Worm (Caenorhabditis elegans) whole organism, L4/young adult: Measurements from ENCODE around the gene Y39A3A.2.

Experiments used
- W03F9.2 ChIP-seq: fragments of 150-350 bp; optimal IDR thresholded peaks from 2 replicates; lab custom pipeline; 2014; ENCODE audit warnings: missing biosample characterization, missing genetic modification characterization
- dao-5 ChIP-seq: sonication (generic microtip); optimal IDR thresholded peaks from 2 replicates; lab custom pipeline; 2016; ENCODE audit warnings: missing genotype, missing genetic modification characterization, moderate library complexity, missing compliant biosample characterization
- him-1 ChIP-seq: sonication (generic microtip); optimal IDR thresholded peaks from 2 replicates; lab custom pipeline; 2016; ENCODE audit warnings: missing genotype, missing genetic modification reagents, missing genetic modification characterization, missing compliant biosample characterization

DNA sequence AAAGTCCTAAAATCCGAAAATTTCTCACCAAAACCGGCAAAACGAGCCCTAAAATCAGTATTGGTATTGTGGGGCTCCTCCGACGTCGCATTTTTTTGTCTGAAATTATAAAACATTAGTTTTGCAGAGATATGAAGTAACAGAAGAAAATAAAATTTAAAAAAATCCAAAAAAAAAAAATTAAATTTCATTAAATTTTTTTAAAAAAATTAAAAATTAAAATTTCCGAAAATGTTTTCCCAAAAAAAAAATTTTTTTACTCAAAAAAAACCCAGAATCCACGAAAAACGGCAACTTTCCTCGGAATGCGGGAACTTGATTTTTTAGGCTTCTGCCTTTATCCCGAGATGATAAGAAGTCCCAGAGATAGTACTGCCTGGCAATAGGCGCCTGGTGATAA lies 9.6 kb downstream of the Y39A3A.2 start, which contains the start of gene dpy-1:
- TF ChIP-seq dao-5 (no peak), him-1 (no peak), W03F9.2 (tag; lab: Kevin White, UChicago) (no peak)
